Fruit fly (Drosophila melanogaster) whole organism, pupa: Measurements from ENCODE around the gene CG31211.

Experiments
- CG12605 ChIP-seq: fragments of 200-800 bp; sonication (Bioruptor generic); IDR thresholded peaks from 2 replicates; pipeline ENCODE4 v1.3.6; 2022; ENCODE audit warnings: missing biosample characterization, missing genetic modification characterization
- CG15710 ChIP-seq: fragments of 200-800 bp; sonication (Bioruptor generic); optimal IDR thresholded peaks from 2 replicates; lab custom pipeline; 2018; ENCODE audit warnings: missing biosample characterization, mild to moderate bottlenecking, missing genetic modification characterization, moderate library complexity
- CG8159 ChIP-seq: fragments of 200-800 bp; sonication (Bioruptor generic); optimal IDR thresholded peaks from 3 replicates; lab custom pipeline; 2018; ENCODE audit warnings: missing biosample characterization, mild to moderate bottlenecking, missing genetic modification characterization, moderate library complexity
- EcR ChIP-seq: fragments of 200-800 bp; sonication (Bioruptor generic); optimal IDR thresholded peaks from 3 replicates; lab custom pipeline; 2019; ENCODE audit warnings: missing biosample characterization, missing genetic modification characterization, mild to moderate bottlenecking, moderate library complexity, missing genetic modification reagents
- Pif1A ChIP-seq: fragments of 200-800 bp; sonication (Bioruptor generic); optimal IDR thresholded peaks from 3 replicates; lab custom pipeline; 2016; ENCODE audit warnings: missing biosample characterization, missing genetic modification characterization
- Pif1B ChIP-seq: fragments of 200-800 bp; sonication (Bioruptor generic); optimal IDR thresholded peaks from 3 replicates; lab custom pipeline; 2016; ENCODE audit warnings: missing biosample characterization, missing genetic modification characterization
- fd96Ca ChIP-seq: fragments of 200-800 bp; sonication (Bioruptor generic); IDR thresholded peaks from 3 replicates; pipeline ENCODE4 v1.3.6; 2022; ENCODE audit warnings: missing biosample characterization, missing genetic modification characterization

- no peak for TF ChIP-seq CG12605
- TF ChIP-seq Pif1A (GFP tag; lab: Kevin White, UChicago) = no peak
- no peak for TF ChIP-seq CG15710 (tag; lab: Kevin White, UChicago)
- TF ChIP-seq Pif1B (GFP tag; lab: Kevin White, UChicago) = no peak
- no peak for TF ChIP-seq fd96Ca (GFP tag; lab: Robert Waterston, UW)
- TF ChIP-seq EcR (GFP tag; lab: Kevin White, UChicago) = no peak
- TF ChIP-seq CG8159 (tag; lab: Kevin White, UChicago) = no peak
Observed at dm6 chr3R:11902893-11903292, 46.6 kb upstream of the CG31211 start.
